Fruit fly (Drosophila melanogaster) whole organism, adult: Measurements from ENCODE around the gene NimC3.

Experiments used
- CG12768 ChIP-seq: fragments of 200-800 bp; sonication (Bioruptor generic); optimal IDR thresholded peaks from 2 replicates; lab custom pipeline; 2017; ENCODE audit warnings: missing biosample characterization, missing genetic modification characterization, mild to moderate bottlenecking, moderate library complexity, missing genetic modification reagents
- CG14711 ChIP-seq: fragments of 200-800 bp; sonication (Bioruptor generic); optimal IDR thresholded peaks from 2 replicates; lab custom pipeline; 2018; ENCODE audit warnings: missing biosample characterization, mild to moderate bottlenecking, missing genetic modification characterization, moderate library complexity
- CG33017 ChIP-seq: fragments of 200-800 bp; sonication (Bioruptor generic); optimal IDR thresholded peaks from 2 replicates; lab custom pipeline; 2018; ENCODE audit warnings: missing biosample characterization, mild to moderate bottlenecking, missing genetic modification characterization, moderate library complexity
- CG5204 ChIP-seq: fragments of 200-800 bp; sonication (Bioruptor generic); optimal IDR thresholded peaks from 2 replicates; lab custom pipeline; 2016; ENCODE audit warnings: missing biosample characterization, missing genetic modification characterization
- CG7045 ChIP-seq: fragments of 200-800 bp; sonication (Bioruptor generic); optimal IDR thresholded peaks from 2 replicates; lab custom pipeline; 2017; ENCODE audit warnings: missing biosample characterization, mild to moderate bottlenecking, missing genetic modification characterization
- Clk ChIP-seq: fragments of 200-800 bp; sonication (Bioruptor generic); optimal IDR thresholded peaks from 2 replicates; lab custom pipeline; 2017; ENCODE audit warnings: missing biosample characterization, missing genetic modification characterization
- Crg-1 ChIP-seq: fragments of 200-800 bp; sonication (Bioruptor generic); optimal IDR thresholded peaks from 2 replicates; lab custom pipeline; 2016; ENCODE audit warnings: missing biosample characterization, missing genetic modification characterization
- Hr96 ChIP-seq: fragments of 200-800 bp; sonication (Bioruptor generic); optimal IDR thresholded peaks from 2 replicates; lab custom pipeline; 2016; ENCODE audit warnings: missing biosample characterization, missing genetic modification characterization
- bab1 ChIP-seq: fragments of 200-800 bp; sonication (Bioruptor generic); optimal IDR thresholded peaks from 3 replicates; lab custom pipeline; 2019; ENCODE audit warnings: missing biosample characterization, mild to moderate bottlenecking, missing genetic modification characterization, moderate library complexity
- cic ChIP-seq: fragments of 200-800 bp; sonication (Bioruptor generic); optimal IDR thresholded peaks from 2 replicates; lab custom pipeline; 2017; ENCODE audit warnings: missing biosample characterization, mild to moderate bottlenecking, missing genetic modification characterization, moderate library complexity
- cnc ChIP-seq, 2 experiments: fragments of >200 bp; optimal IDR thresholded peaks; 2 replicates each; lab custom pipeline; 2017
- kay ChIP-seq: fragments of 200-800 bp; sonication (Bioruptor generic); peaks from one replicate; lab custom pipeline; 2016; ENCODE audit warnings: missing biosample characterization, missing genetic modification characterization, borderline replicate concordance
- ovo ChIP-seq: fragments of 200-800 bp; sonication (Bioruptor generic); optimal IDR thresholded peaks from 2 replicates; lab custom pipeline; 2016; ENCODE audit warnings: missing biosample characterization, missing genetic modification characterization
- toe ChIP-seq: fragments of 200-800 bp; sonication (Bioruptor generic); optimal IDR thresholded peaks from 2 replicates; lab custom pipeline; 2016; ENCODE audit warnings: missing biosample characterization, missing genetic modification characterization

dm6 chr2L:14054903-14055302, 34.9 kb upstream of the NimC3 start:
- no peak for TF ChIP-seq Hr96 (GFP tag; lab: Kevin White, UChicago)
- TF ChIP-seq cic = no peak
- TF ChIP-seq toe (GFP tag; lab: Kevin White, UChicago) = no peak
- no peak for TF ChIP-seq CG5204 (GFP tag; lab: Kevin White, UChicago)
- no peak for TF ChIP-seq cnc (optimal IDR thresholded peaks at IDR 0.05; lab: Kevin White, UChicago)
- TF ChIP-seq ovo (GFP tag; lab: Kevin White, UChicago) = no peak
- no peak for TF ChIP-seq CG14711 (tag; lab: Kevin White, UChicago)
- no peak for TF ChIP-seq CG12768 (GFP tag; lab: Kevin White, UChicago)
- TF ChIP-seq CG7045 (GFP tag; lab: Kevin White, UChicago) = no peak
- TF ChIP-seq Crg-1 = no peak
- no peak for TF ChIP-seq CG33017 (tag; lab: Kevin White, UChicago)
- TF ChIP-seq Clk (GFP tag; lab: Kevin White, UChicago) = no peak
- TF ChIP-seq bab1 (GFP tag; lab: Kevin White, UChicago) = no peak
- TF ChIP-seq kay (GFP tag; lab: Kevin White, UChicago) = no peak
